Fruit fly (Drosophila melanogaster) whole organism, embryonic: Measurements from ENCODE around the gene CG7579.
A peak's percentile ranks its signal among the peaks of the same experiment; 100 is the strongest.

Experiments used
- Adf1 ChIP-seq: fragments of 200-800 bp; sonication (Bioruptor generic); IDR thresholded peaks from 2 replicates; pipeline ENCODE4 v1.3.6; 2022; ENCODE audit warnings: missing biosample characterization, missing genetic modification characterization
- CG11093 ChIP-seq: fragments of 200-800 bp; sonication (Bioruptor generic); IDR thresholded peaks from 3 replicates; pipeline ENCODE4 v1.3.6; 2022; ENCODE audit warnings: missing biosample characterization, missing genetic modification characterization
- CG13287 ChIP-seq: fragments of 200-800 bp; sonication (Bioruptor generic); IDR thresholded peaks from 2 replicates; pipeline ENCODE4 v1.3.6; 2022; ENCODE audit warnings: missing biosample characterization, missing genetic modification characterization; ENCODE audit not compliant: partially characterized antibody
- CG14710 ChIP-seq: fragments of 200-800 bp; sonication (Bioruptor generic); optimal IDR thresholded peaks from 3 replicates; lab custom pipeline; 2019; ENCODE audit warnings: missing biosample characterization, mild to moderate bottlenecking, missing genetic modification characterization, moderate library complexity
- CG1529 ChIP-seq: fragments of 200-800 bp; sonication (Bioruptor generic); optimal IDR thresholded peaks from 3 replicates; lab custom pipeline; 2018; ENCODE audit warnings: missing biosample characterization, missing genetic modification characterization
- CG16813 ChIP-seq: fragments of 200-800 bp; sonication (Bioruptor generic); IDR thresholded peaks from 3 replicates; pipeline ENCODE4 v1.3.6; 2022; ENCODE audit warnings: missing biosample characterization, missing genetic modification characterization; ENCODE audit not compliant: partially characterized antibody
- CG17385 ChIP-seq: fragments of 200-800 bp; sonication (Bioruptor generic); optimal IDR thresholded peaks from 3 replicates; lab custom pipeline; 2018; ENCODE audit warnings: missing biosample characterization, mild to moderate bottlenecking, missing genetic modification characterization
- CG17912 ChIP-seq: fragments of 200-800 bp; sonication (Bioruptor generic); optimal IDR thresholded peaks from 2 replicates; lab custom pipeline; 2018; ENCODE audit warnings: missing biosample characterization, mild to moderate bottlenecking, missing genetic modification characterization
- CG1792 ChIP-seq: fragments of 200-800 bp; sonication (Bioruptor generic); optimal IDR thresholded peaks from 2 replicates; lab custom pipeline; 2016; ENCODE audit warnings: missing biosample characterization, missing genetic modification characterization
- CG18011 ChIP-seq: fragments of 200-800 bp; sonication (Bioruptor generic); optimal IDR thresholded peaks from 2 replicates; lab custom pipeline; 2017; ENCODE audit warnings: missing biosample characterization, missing genetic modification characterization, mild to moderate bottlenecking, moderate library complexity, missing genotype
- CG2678 ChIP-seq: fragments of 200-800 bp; sonication (Bioruptor generic); optimal IDR thresholded peaks from 3 replicates; lab custom pipeline; 2019; ENCODE audit warnings: missing biosample characterization, mild to moderate bottlenecking, missing genetic modification characterization, moderate library complexity
- CG2889 ChIP-seq: fragments of 200-800 bp; sonication (Bioruptor generic); IDR thresholded peaks from 3 replicates; pipeline ENCODE4 v1.3.6; 2022; ENCODE audit warnings: missing biosample characterization, missing genetic modification characterization
- CG30020 ChIP-seq: fragments of 200-800 bp; optimal IDR thresholded peaks from 2 replicates; lab custom pipeline; 2019; ENCODE audit warnings: missing biosample characterization, mild to moderate bottlenecking, missing genetic modification characterization, moderate library complexity
- CG31224 ChIP-seq: fragments of 200-800 bp; sonication (Bioruptor generic); IDR thresholded peaks from 2 replicates; pipeline ENCODE4 v1.3.6; 2022; ENCODE audit warnings: missing biosample characterization, missing genetic modification characterization
- CG31388 ChIP-seq: fragments of 200-800 bp; sonication (Bioruptor generic); optimal IDR thresholded peaks from 2 replicates; lab custom pipeline; 2016; ENCODE audit warnings: missing biosample characterization, missing genetic modification characterization
- CG32772 ChIP-seq: fragments of 200-800 bp; sonication (Bioruptor generic); IDR thresholded peaks from 2 replicates; pipeline ENCODE4 v1.3.6; 2022; ENCODE audit warnings: missing biosample characterization, missing genetic modification characterization
- CG34224 ChIP-seq: fragments of 200-800 bp; sonication (Bioruptor generic); IDR thresholded peaks from 3 replicates; pipeline ENCODE4 v1.3.6; 2022; ENCODE audit warnings: missing biosample characterization, missing genetic modification characterization; ENCODE audit not compliant: partially characterized antibody
- CG43689 ChIP-seq: fragments of 200-800 bp; sonication (Bioruptor generic); IDR thresholded peaks from 2 replicates; pipeline ENCODE4 v1.3.6; 2022; ENCODE audit warnings: missing biosample characterization, missing genetic modification characterization
- CG9932 ChIP-seq: fragments of 200-800 bp; sonication (Bioruptor generic); IDR thresholded peaks from 2 replicates; pipeline ENCODE4 v1.3.6; 2022; ENCODE audit warnings: missing biosample characterization, missing genetic modification characterization
- CkIIα-i1 ChIP-seq: fragments of 200-800 bp; sonication (Bioruptor generic); IDR thresholded peaks from 2 replicates; pipeline ENCODE4 v1.3.6; 2022; ENCODE audit warnings: missing biosample characterization, missing genetic modification characterization
- HLHmδ ChIP-seq: fragments of 200-800 bp; sonication (Bioruptor generic); optimal IDR thresholded peaks from 2 replicates; lab custom pipeline; 2018; ENCODE audit warnings: missing biosample characterization, mild to moderate bottlenecking, missing genetic modification characterization, moderate library complexity
- MESR4 ChIP-seq: fragments of 200-800 bp; sonication (Bioruptor generic); optimal IDR thresholded peaks from 2 replicates; lab custom pipeline; 2018; ENCODE audit warnings: missing biosample characterization, mild to moderate bottlenecking, missing genetic modification characterization, moderate library complexity
- NC2α ChIP-seq: fragments of 200-800 bp; sonication (Bioruptor generic); optimal IDR thresholded peaks from 2 replicates; lab custom pipeline; 2016; ENCODE audit warnings: missing biosample characterization, missing genetic modification characterization
- NFAT ChIP-seq: fragments of 200-800 bp; sonication (Bioruptor generic); IDR thresholded peaks from 2 replicates; pipeline ENCODE4 v1.3.6; 2022; ENCODE audit warnings: missing biosample characterization, missing genetic modification characterization
- Neu2 ChIP-seq: fragments of 200-800 bp; sonication (Bioruptor generic); optimal IDR thresholded peaks from 3 replicates; lab custom pipeline; 2016; ENCODE audit warnings: missing biosample characterization, missing genetic modification characterization, borderline replicate concordance
- Nf-YC ChIP-seq: fragments of 200-800 bp; optimal IDR thresholded peaks from 3 replicates; lab custom pipeline; 2019; ENCODE audit warnings: missing biosample characterization, mild to moderate bottlenecking, missing genetic modification characterization, moderate library complexity
- Rx ChIP-seq: fragments of 200-800 bp; sonication (Bioruptor generic); IDR thresholded peaks from 2 replicates; pipeline ENCODE4 v1.3.6; 2022; ENCODE audit warnings: missing biosample characterization, missing genetic modification characterization
- caup ChIP-seq: fragments of 200-800 bp; sonication (Bioruptor generic); optimal IDR thresholded peaks from 3 replicates; lab custom pipeline; 2017; ENCODE audit warnings: missing biosample characterization, mild to moderate bottlenecking, missing genetic modification characterization, moderate library complexity; ENCODE audit not compliant: severe bottlenecking
- crp ChIP-seq, 2 experiments: fragments of 200-800 bp; sonication (Bioruptor generic); optimal IDR thresholded peaks; 2 replicates in 1 of 2; 3 replicates in 1 of 2; lab custom pipeline; 2017; ENCODE audit warnings: missing biosample characterization in 2 of 2, missing genetic modification characterization in 2 of 2, mild to moderate bottlenecking in 1 of 2, moderate library complexity in 1 of 2
- da ChIP-seq: fragments of 200-800 bp; sonication (Bioruptor generic); optimal IDR thresholded peaks from 2 replicates; lab custom pipeline; 2016; ENCODE audit warnings: missing biosample characterization, missing genetic modification characterization
- dan ChIP-seq: fragments of 200-800 bp; sonication (Bioruptor generic); IDR thresholded peaks from 2 replicates; pipeline ENCODE4 v1.3.6; 2022; ENCODE audit warnings: missing biosample characterization, missing genetic modification characterization
- disco-r ChIP-seq: fragments of 200-800 bp; sonication (Bioruptor generic); optimal IDR thresholded peaks from 2 replicates; lab custom pipeline; 2016; ENCODE audit warnings: missing biosample characterization, missing genetic modification characterization
- esg ChIP-seq: fragments of 200-800 bp; sonication (Bioruptor generic); conservative IDR thresholded peaks from 2 replicates; pipeline ENCODE4 v1.3.6; 2022; ENCODE audit warnings: missing biosample characterization, missing genetic modification characterization
- gcm ChIP-seq: fragments of 200-800 bp; sonication (Bioruptor generic); optimal IDR thresholded peaks from 2 replicates; lab custom pipeline; 2019; ENCODE audit warnings: missing biosample characterization, mild to moderate bottlenecking, missing genetic modification characterization, moderate library complexity
- lbe ChIP-seq: fragments of 200-800 bp; sonication (Bioruptor generic); optimal IDR thresholded peaks from 2 replicates; lab custom pipeline; 2016; ENCODE audit warnings: missing biosample characterization, mild to moderate bottlenecking, missing genetic modification characterization
- lov ChIP-seq, 2 experiments: fragments of 200-800 bp in 1 of 2; fragments of >200 bp in 1 of 2; sonication (Bioruptor generic) in 1 of 2; IDR thresholded peaks in 1 of 2; optimal IDR thresholded peaks in 1 of 2; 2 replicates in 1 of 2; 3 replicates in 1 of 2; pipeline versions ENCODE4 v1.3.6 to Lab custom; 2017 to 2022; ENCODE audit warnings: missing biosample characterization in 1 of 2, missing genetic modification characterization in 1 of 2
- nerfin-1 ChIP-seq: fragments of 200-800 bp; sonication (Bioruptor generic); optimal IDR thresholded peaks from 3 replicates; lab custom pipeline; 2019; ENCODE audit warnings: missing biosample characterization, mild to moderate bottlenecking, missing genetic modification characterization, moderate library complexity
- otp ChIP-seq: fragments of 200-800 bp; sonication (Bioruptor generic); IDR thresholded peaks from 3 replicates; pipeline ENCODE4, ENCODE4 v1.3.6; 2022; ENCODE audit warnings: missing biosample characterization, missing genetic modification characterization
- p53 ChIP-seq: fragments of 200-800 bp; sonication (Bioruptor generic); optimal IDR thresholded peaks from 2 replicates; lab custom pipeline; 2016; ENCODE audit warnings: missing biosample characterization, missing genetic modification characterization
- pb ChIP-seq: fragments of 200-800 bp; sonication (Bioruptor generic); optimal IDR thresholded peaks from 3 replicates; lab custom pipeline; 2016; ENCODE audit warnings: missing biosample characterization, missing genetic modification characterization
- phol ChIP-seq: fragments of 200-800 bp; sonication (Bioruptor generic); optimal IDR thresholded peaks from 3 replicates; lab custom pipeline; 2018; ENCODE audit warnings: missing biosample characterization, mild to moderate bottlenecking, missing genetic modification characterization, moderate library complexity
- pita ChIP-seq: fragments of 200-800 bp; sonication (Bioruptor generic); optimal IDR thresholded peaks from 2 replicates; lab custom pipeline; 2017; ENCODE audit warnings: missing biosample characterization, mild to moderate bottlenecking, missing genetic modification characterization
- pros ChIP-seq: fragments of 200-800 bp; sonication (Bioruptor generic); optimal IDR thresholded peaks from 3 replicates; lab custom pipeline; 2019; ENCODE audit warnings: missing biosample characterization, mild to moderate bottlenecking, missing genetic modification characterization, moderate library complexity
- sens ChIP-seq: fragments of 200-800 bp; sonication (Bioruptor generic); peaks from one replicate; lab custom pipeline; 2016; ENCODE audit warnings: missing biosample characterization, missing genetic modification characterization
- seq ChIP-seq: fragments of 200-800 bp; sonication (Bioruptor generic); IDR thresholded peaks from 2 replicates; pipeline ENCODE4 v1.3.6; 2022; ENCODE audit warnings: missing biosample characterization, missing genetic modification characterization
- sna ChIP-seq: fragments of 200-800 bp; sonication (Bioruptor generic); IDR thresholded peaks from 2 replicates; pipeline ENCODE4 v1.3.6; 2022; ENCODE audit warnings: missing biosample characterization, missing genetic modification characterization; ENCODE audit not compliant: partially characterized antibody
- tll ChIP-seq, 2 experiments: fragments of 200-800 bp in 1 of 2; fragments of >200 bp in 1 of 2; sonication (Bioruptor generic) in 1 of 2; optimal IDR thresholded peaks; 2 replicates each; lab custom pipeline; 2017 to 2019; ENCODE audit warnings: missing biosample characterization in 2 of 2, missing genetic modification characterization in 2 of 2, mild to moderate bottlenecking in 1 of 2, moderate library complexity in 1 of 2
- twi ChIP-seq: fragments of 200-800 bp; optimal IDR thresholded peaks from 2 replicates; lab custom pipeline; 2019; ENCODE audit warnings: missing biosample characterization, mild to moderate bottlenecking, missing genetic modification characterization, moderate library complexity

The CG7579 gene

DNA sequence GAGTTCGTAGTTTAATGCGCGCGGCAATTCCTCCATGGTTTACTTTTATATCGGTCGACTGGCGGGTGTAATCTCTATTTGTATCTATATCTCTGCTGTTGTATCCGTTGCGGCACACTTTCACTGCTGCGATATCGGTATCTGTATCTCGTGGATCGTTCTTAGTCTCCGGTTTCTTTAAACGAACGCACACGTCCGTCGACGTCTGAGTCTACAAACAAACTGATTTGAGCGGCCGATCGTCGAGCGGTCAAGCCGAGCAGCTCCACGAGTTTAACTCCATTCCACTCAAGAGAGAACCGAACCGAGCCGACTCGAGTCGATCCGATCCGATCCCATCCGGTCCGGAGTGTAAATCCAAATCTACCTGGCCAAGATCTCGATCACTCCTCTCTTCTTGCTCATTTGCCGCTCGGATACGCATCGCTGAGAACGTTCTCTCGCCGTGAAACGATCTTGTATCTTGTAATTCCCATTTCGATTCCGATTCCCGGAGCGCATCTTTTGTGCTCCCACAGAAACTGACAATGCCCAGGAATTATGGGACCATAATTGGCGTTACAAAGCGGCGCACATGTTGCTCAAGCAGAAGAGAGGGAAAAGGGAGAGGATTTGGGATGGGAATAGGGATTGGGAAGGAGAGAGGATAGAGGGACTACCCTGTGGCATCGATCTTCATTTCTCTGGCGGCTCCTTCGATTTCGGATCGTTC is 16.5 kb upstream of the CG7579 start, which contains the start of gene comm2 (continued):
- TF ChIP-seq Adf1 (GFP tag; lab: Robert Waterston, UW) = no peak
- TF ChIP-seq nerfin-1 (tag; lab: Kevin White, UChicago) = no peak
- TF ChIP-seq sna (GFP tag; lab: Robert Waterston, UW) = peak; percentile 76
- peak; percentile 8 for TF ChIP-seq CG2678 (tag; lab: Kevin White, UChicago)
- no peak for TF ChIP-seq CG16813 (GFP tag; lab: Robert Waterston, UW)
- 0 out of 2 replicates have a peak, but pooled peaks have one; percentile 5 for TF ChIP-seq CG9932
- peak; percentile 8 for TF ChIP-seq gcm (GFP tag; lab: Kevin White, UChicago)
- TF ChIP-seq lov (optimal IDR thresholded peaks at IDR 0.05; lab: Kevin White, UChicago) = no peak
- 0 out of 3 replicates have a peak, but pooled peaks have one; percentile 3 for TF ChIP-seq lov (GFP tag; IDR thresholded peaks at IDR 0.05; lab: Robert Waterston, UW)
- TF ChIP-seq CG17912 (GFP tag; lab: Kevin White, UChicago) = no peak
- peak; percentile 98 for TF ChIP-seq pros (GFP tag; lab: Kevin White, UChicago)
- no peak for TF ChIP-seq seq (GFP tag; lab: Robert Waterston, UW)
- TF ChIP-seq CG31388 (GFP tag; lab: Kevin White, UChicago) = no peak
- no peak for TF ChIP-seq phol (tag; lab: Kevin White, UChicago)
- no peak for TF ChIP-seq NFAT (GFP tag; lab: Robert Waterston, UW)
- no peak for TF ChIP-seq disco-r (GFP tag; lab: Kevin White, UChicago)
- no peak for TF ChIP-seq CG30020
- TF ChIP-seq pita (GFP tag; lab: Kevin White, UChicago) = no peak
- TF ChIP-seq CG11093 (GFP tag; lab: Robert Waterston, UW) = no peak
- no peak for TF ChIP-seq CG32772 (GFP tag; lab: Robert Waterston, UW)
- TF ChIP-seq CkIIα-i1 (GFP tag; lab: Robert Waterston, UW) = no peak
- TF ChIP-seq Nf-YC (tag; lab: Kevin White, UChicago) = no peak
- no peak for TF ChIP-seq CG43689 (GFP tag; lab: Robert Waterston, UW)
- TF ChIP-seq sens (GFP tag; lab: Kevin White, UChicago) = peak; percentile 68
- TF ChIP-seq da (GFP tag; lab: Kevin White, UChicago) = no peak
- no peak for TF ChIP-seq CG1529 (GFP tag; lab: Kevin White, UChicago)
- no peak for TF ChIP-seq CG31224 (GFP tag; lab: Robert Waterston, UW)
- no peak for TF ChIP-seq pb
- TF ChIP-seq CG34224 (GFP tag; lab: Robert Waterston, UW) = peak; percentile 65; the same call in 2 of the 3 replicates
- TF ChIP-seq esg (GFP tag; lab: Robert Waterston, UW) = no peak
- TF ChIP-seq CG14710 (tag; lab: Kevin White, UChicago) = no peak
- TF ChIP-seq dan (GFP tag; lab: Robert Waterston, UW) = no peak
- TF ChIP-seq Rx (GFP tag; lab: Robert Waterston, UW) = no peak
- peak in 1 of 2 experiments; percentile 47 for TF ChIP-seq tll (GFP tag; optimal IDR thresholded peaks at IDR 0.05; lab: Kevin White, UChicago)
- TF ChIP-seq otp (GFP tag; lab: Robert Waterston, UW) = 0 out of 3 replicates have a peak, but pooled peaks have one; percentile 50
- TF ChIP-seq CG1792 (GFP tag; lab: Kevin White, UChicago) = no peak
- no peak for TF ChIP-seq caup (GFP tag; lab: Kevin White, UChicago)
- TF ChIP-seq lbe = peak; percentile 20
- TF ChIP-seq twi (tag; lab: Kevin White, UChicago) = peak; percentile 76
- no peak for TF ChIP-seq CG18011
- TF ChIP-seq CG17385 (GFP tag; lab: Kevin White, UChicago) = peak; percentile 1
- TF ChIP-seq HLHmδ (GFP tag; lab: Kevin White, UChicago) = peak; percentile 73
- no peak for TF ChIP-seq NC2α (GFP tag; lab: Kevin White, UChicago)
- TF ChIP-seq CG13287 = peak; percentile 45; the same call in 1 of the 2 replicates
- TF ChIP-seq p53 = no peak
- no peak for TF ChIP-seq Neu2 (GFP tag; lab: Kevin White, UChicago)
- TF ChIP-seq crp (GFP tag; optimal IDR thresholded peaks at IDR 0.05; lab: Kevin White, UChicago) = no peak
- no peak for TF ChIP-seq MESR4 (GFP tag; lab: Kevin White, UChicago)
- no peak for TF ChIP-seq CG2889 (GFP tag; lab: Robert Waterston, UW)
